Worm (Caenorhabditis elegans) whole organism, L4/young adult: ENCODE results near the gene clec-84.

Experiments
- W03F9.2 ChIP-seq: fragments of 150-350 bp; optimal IDR thresholded peaks from 2 replicates; lab custom pipeline; 2014; ENCODE audit warnings: missing biosample characterization, missing genetic modification characterization
- him-1 ChIP-seq: sonication (generic microtip); optimal IDR thresholded peaks from 2 replicates; lab custom pipeline; 2016; ENCODE audit warnings: missing genotype, missing genetic modification reagents, missing genetic modification characterization, missing compliant biosample characterization

DNA sequence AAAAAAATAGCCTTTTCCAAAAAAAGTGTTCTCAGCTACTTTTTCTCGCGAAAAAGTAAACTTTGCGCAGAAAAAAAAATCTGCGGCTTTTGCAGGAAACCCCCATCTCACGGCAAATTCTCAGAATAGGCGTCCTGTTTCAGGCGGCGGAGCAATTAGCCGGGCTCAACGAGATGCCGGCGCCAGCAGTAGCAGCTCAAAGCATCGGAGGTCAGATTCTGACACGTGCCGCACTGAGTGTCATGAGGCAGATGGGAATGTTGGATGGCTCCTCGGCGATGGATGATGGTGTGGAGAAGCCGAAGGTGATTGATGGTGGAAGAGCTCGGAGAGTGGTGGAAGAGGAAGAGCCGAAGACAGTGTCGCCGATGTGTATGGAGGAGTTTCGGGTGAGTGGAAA, 45.0 kb downstream of the clec-84 start:
- TF ChIP-seq him-1 (tag; lab: Kevin White, UChicago) (no peak), W03F9.2 (tag; lab: Kevin White, UChicago) (no peak)
